Fruit fly (Drosophila melanogaster) whole organism, embryonic: ENCODE measurements around the gene CG5639.

Experiments
- BEAF-32 ChIP-seq: fragments of 200-800 bp; sonication (Bioruptor generic); optimal IDR thresholded peaks from 3 replicates; lab custom pipeline; 2017; ENCODE audit warnings: missing biosample characterization, missing genetic modification characterization, mild to moderate bottlenecking, moderate library complexity, missing genetic modification reagents
- Blimp-1 ChIP-seq: fragments of 200-800 bp; sonication (Bioruptor generic); optimal IDR thresholded peaks from 3 replicates; lab custom pipeline; 2018; ENCODE audit warnings: missing biosample characterization, missing genetic modification characterization, mild to moderate bottlenecking, moderate library complexity, missing genetic modification reagents
- CG10147 ChIP-seq: fragments of 200-800 bp; sonication (Bioruptor generic); optimal IDR thresholded peaks from 2 replicates; lab custom pipeline; 2019; ENCODE audit warnings: missing biosample characterization, mild to moderate bottlenecking, missing genetic modification characterization, moderate library complexity
- CG11504 ChIP-seq: fragments of 200-800 bp; sonication (Bioruptor generic); optimal IDR thresholded peaks from 3 replicates; lab custom pipeline; 2019; ENCODE audit warnings: missing biosample characterization, mild to moderate bottlenecking, missing genetic modification characterization, moderate library complexity
- CG12155 ChIP-seq: fragments of 200-800 bp; sonication (Bioruptor generic); optimal IDR thresholded peaks from 3 replicates; lab custom pipeline; 2016; ENCODE audit warnings: missing biosample characterization, missing genetic modification characterization
- CG14014 ChIP-seq: fragments of 200-800 bp; sonication (Bioruptor generic); IDR thresholded peaks from 2 replicates; pipeline ENCODE4 v1.3.6; 2022; ENCODE audit warnings: missing biosample characterization, missing genetic modification characterization
- CG15269 ChIP-seq: fragments of 200-800 bp; sonication (Bioruptor generic); optimal IDR thresholded peaks from 2 replicates; lab custom pipeline; 2018; ENCODE audit warnings: missing biosample characterization, mild to moderate bottlenecking, missing genetic modification characterization, moderate library complexity
- CG15514 ChIP-seq: fragments of 200-800 bp; sonication (Bioruptor generic); optimal IDR thresholded peaks from 3 replicates; lab custom pipeline; 2017; ENCODE audit warnings: missing biosample characterization, missing genetic modification characterization, mild to moderate bottlenecking, moderate library complexity, missing genetic modification reagents
- CG18262 ChIP-seq: fragments of 200-800 bp; optimal IDR thresholded peaks from 3 replicates; lab custom pipeline; 2019; ENCODE audit warnings: missing biosample characterization, mild to moderate bottlenecking, missing genetic modification characterization, moderate library complexity
- CG18599 ChIP-seq: fragments of 200-800 bp; sonication (Bioruptor generic); optimal IDR thresholded peaks from 3 replicates; lab custom pipeline; 2017; ENCODE audit warnings: missing biosample characterization, missing genetic modification characterization, mild to moderate bottlenecking, moderate library complexity, missing genetic modification reagents
- CG2712 ChIP-seq: fragments of 200-800 bp; optimal IDR thresholded peaks from 3 replicates; lab custom pipeline; 2019; ENCODE audit warnings: missing biosample characterization, mild to moderate bottlenecking, missing genetic modification characterization, moderate library complexity
- CG2875 ChIP-seq: fragments of 200-800 bp; sonication (Bioruptor generic); optimal IDR thresholded peaks from 2 replicates; lab custom pipeline; 2017; ENCODE audit warnings: missing biosample characterization, mild to moderate bottlenecking, missing genetic modification characterization, missing genetic modification reagents
- CG2889 ChIP-seq: fragments of 200-800 bp; sonication (Bioruptor generic); IDR thresholded peaks from 3 replicates; pipeline ENCODE4 v1.3.6; 2022; ENCODE audit warnings: missing biosample characterization, missing genetic modification characterization
- CG3065 ChIP-seq: fragments of 200-800 bp; sonication (Bioruptor generic); optimal IDR thresholded peaks from 2 replicates; lab custom pipeline; 2016; ENCODE audit warnings: missing biosample characterization, missing genetic modification characterization
- CG34224 ChIP-seq: fragments of 200-800 bp; sonication (Bioruptor generic); IDR thresholded peaks from 3 replicates; pipeline ENCODE4 v1.3.6; 2022; ENCODE audit warnings: missing biosample characterization, missing genetic modification characterization; ENCODE audit not compliant: partially characterized antibody
- CG7372 ChIP-seq: fragments of 200-800 bp; sonication (Bioruptor generic); IDR thresholded peaks from 2 replicates; pipeline ENCODE4 v1.3.6; 2022; ENCODE audit warnings: missing biosample characterization, missing genetic modification characterization
- CG7556 ChIP-seq: fragments of 200-800 bp; sonication (Bioruptor generic); optimal IDR thresholded peaks from 2 replicates; lab custom pipeline; 2017; ENCODE audit warnings: missing biosample characterization, mild to moderate bottlenecking, missing genetic modification characterization
- CG8924 ChIP-seq: fragments of 200-800 bp; optimal IDR thresholded peaks from 3 replicates; lab custom pipeline; 2019; ENCODE audit warnings: missing biosample characterization, mild to moderate bottlenecking, missing genetic modification characterization, moderate library complexity
- CG9932 ChIP-seq: fragments of 200-800 bp; sonication (Bioruptor generic); IDR thresholded peaks from 2 replicates; pipeline ENCODE4 v1.3.6; 2022; ENCODE audit warnings: missing biosample characterization, missing genetic modification characterization
- Dbx ChIP-seq: fragments of 200-800 bp; sonication (Bioruptor generic); IDR thresholded peaks from 3 replicates; pipeline ENCODE4 v1.3.6; 2022; ENCODE audit warnings: missing biosample characterization, missing genetic modification characterization
- Deaf1 ChIP-seq: fragments of 200-800 bp; optimal IDR thresholded peaks from 3 replicates; lab custom pipeline; 2019; ENCODE audit warnings: missing biosample characterization, mild to moderate bottlenecking, missing genetic modification characterization, moderate library complexity
- Fer1 ChIP-seq: fragments of 200-800 bp; sonication (Bioruptor generic); optimal IDR thresholded peaks from 2 replicates; lab custom pipeline; 2017; ENCODE audit warnings: missing biosample characterization, mild to moderate bottlenecking, missing genetic modification characterization
- Fer3 ChIP-seq: fragments of 200-800 bp; sonication (Bioruptor generic); optimal IDR thresholded peaks from 2 replicates; lab custom pipeline; 2018; ENCODE audit warnings: missing biosample characterization, mild to moderate bottlenecking, missing genetic modification characterization, moderate library complexity
- Hmr ChIP-seq: fragments of 200-800 bp; sonication (Bioruptor generic); optimal IDR thresholded peaks from 3 replicates; lab custom pipeline; 2017; ENCODE audit warnings: mild to moderate bottlenecking, missing biosample characterization, missing genetic modification reagents, missing genetic modification characterization
- Kr ChIP-seq: fragments of 200-800 bp; sonication (Bioruptor generic); optimal IDR thresholded peaks from 2 replicates; lab custom pipeline; 2017; ENCODE audit warnings: missing biosample characterization, mild to moderate bottlenecking, missing genetic modification characterization
- Rfx ChIP-seq: fragments of 200-800 bp; sonication (Bioruptor generic); IDR thresholded peaks from 2 replicates; pipeline ENCODE4 v1.3.6; 2022; ENCODE audit warnings: missing biosample characterization, missing genetic modification characterization
- YL-1 ChIP-seq: fragments of 200-800 bp; sonication (Bioruptor generic); optimal IDR thresholded peaks from 3 replicates; lab custom pipeline; 2017; ENCODE audit warnings: missing biosample characterization, mild to moderate bottlenecking, missing genetic modification characterization
- amos ChIP-seq: fragments of 200-800 bp; sonication (Bioruptor generic); IDR thresholded peaks from 2 replicates; pipeline ENCODE4 v1.3.6; 2022; ENCODE audit warnings: missing biosample characterization, missing genetic modification characterization; ENCODE audit not compliant: partially characterized antibody
- caup ChIP-seq: fragments of 200-800 bp; sonication (Bioruptor generic); optimal IDR thresholded peaks from 3 replicates; lab custom pipeline; 2017; ENCODE audit warnings: missing biosample characterization, mild to moderate bottlenecking, missing genetic modification characterization, moderate library complexity; ENCODE audit not compliant: severe bottlenecking
- cwo ChIP-seq: fragments of 200-800 bp; sonication (Bioruptor generic); optimal IDR thresholded peaks from 3 replicates; lab custom pipeline; 2017; ENCODE audit warnings: missing biosample characterization, missing genetic modification characterization, mild to moderate bottlenecking, moderate library complexity, missing genetic modification reagents
- dmrt99B ChIP-seq: fragments of 200-800 bp; sonication (Bioruptor generic); optimal IDR thresholded peaks from 2 replicates; lab custom pipeline; 2018; ENCODE audit warnings: missing biosample characterization, mild to moderate bottlenecking, missing genetic modification characterization, moderate library complexity
- gfzf ChIP-seq: fragments of 200-800 bp; sonication (Bioruptor generic); optimal IDR thresholded peaks from 2 replicates; lab custom pipeline; 2016; ENCODE audit warnings: missing biosample characterization, mild to moderate bottlenecking, missing genetic modification characterization, moderate library complexity
- grau ChIP-seq: fragments of 200-800 bp; optimal IDR thresholded peaks from 3 replicates; lab custom pipeline; 2019; ENCODE audit warnings: missing biosample characterization, mild to moderate bottlenecking, missing genetic modification characterization, moderate library complexity
- hb ChIP-seq: fragments of 200-800 bp; sonication (Bioruptor generic); IDR thresholded peaks from 3 replicates; pipeline ENCODE4 v1.3.6; 2022; ENCODE audit warnings: missing biosample characterization, missing genetic modification characterization; ENCODE audit not compliant: partially characterized antibody
- lab ChIP-seq: fragments of 200-800 bp; sonication (Bioruptor generic); optimal IDR thresholded peaks from 3 replicates; lab custom pipeline; 2017; ENCODE audit warnings: missing biosample characterization, missing genetic modification characterization, mild to moderate bottlenecking, moderate library complexity, missing genetic modification reagents
- nerfin-2 ChIP-seq: fragments of 200-800 bp; sonication (Bioruptor generic); IDR thresholded peaks from 2 replicates; pipeline ENCODE4 v1.3.6; 2022; ENCODE audit warnings: missing biosample characterization, missing genetic modification characterization; ENCODE audit not compliant: partially characterized antibody
- phol ChIP-seq: fragments of 200-800 bp; sonication (Bioruptor generic); optimal IDR thresholded peaks from 3 replicates; lab custom pipeline; 2018; ENCODE audit warnings: missing biosample characterization, mild to moderate bottlenecking, missing genetic modification characterization, moderate library complexity
- pzg ChIP-seq: fragments of 200-800 bp; sonication (Bioruptor generic); optimal IDR thresholded peaks from 3 replicates; lab custom pipeline; 2018; ENCODE audit warnings: missing biosample characterization, mild to moderate bottlenecking, missing genetic modification characterization, moderate library complexity
- ranshi ChIP-seq: fragments of 200-800 bp; sonication (Bioruptor generic); IDR thresholded peaks from 2 replicates; pipeline ENCODE4 v1.3.6; 2022; ENCODE audit warnings: missing biosample characterization, missing genetic modification characterization
- row ChIP-seq: fragments of 200-800 bp; sonication (Bioruptor generic); IDR thresholded peaks from 3 replicates; pipeline ENCODE4 v1.3.6; 2022; ENCODE audit warnings: missing biosample characterization, missing genetic modification characterization
- sug ChIP-seq: fragments of 200-800 bp; optimal IDR thresholded peaks from 2 replicates; lab custom pipeline; 2019; ENCODE audit warnings: missing biosample characterization, mild to moderate bottlenecking, missing genetic modification characterization, moderate library complexity
- tap ChIP-seq: fragments of 200-800 bp; optimal IDR thresholded peaks from 3 replicates; lab custom pipeline; 2019; ENCODE audit warnings: missing biosample characterization, mild to moderate bottlenecking, missing genetic modification characterization, moderate library complexity

CG5639 gene

DNA sequence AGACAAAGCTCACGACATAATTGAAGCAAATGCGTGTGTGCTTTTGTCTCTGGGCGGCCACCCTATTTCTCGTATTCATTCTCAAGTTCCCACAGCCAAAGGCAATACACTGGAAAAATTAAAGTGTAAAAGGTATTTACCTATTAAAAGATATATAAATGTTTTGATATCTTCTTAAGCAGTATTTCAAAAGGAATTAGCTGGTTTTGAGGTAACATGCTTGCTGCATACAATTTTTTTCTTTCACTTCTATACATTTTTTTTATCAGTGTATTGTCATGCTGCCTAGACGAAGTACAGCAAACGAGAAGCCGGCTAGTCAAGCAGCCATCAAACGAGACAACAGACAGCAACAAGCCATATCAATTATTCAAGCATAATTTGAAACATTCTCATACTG lies 17.9 kb upstream of the CG5639 start (continued):
- TF ChIP-seq Rfx (GFP tag; lab: Robert Waterston, UW) (peak; percentile 36; the same call in 1 of the 2 replicates), CG2875 (no peak), Hmr (GFP tag; lab: Kevin White, UChicago) (peak; percentile 1), BEAF-32 (GFP tag; lab: Kevin White, UChicago) (no peak), pzg (no peak), cwo (peak; percentile 42), CG18262 (tag; lab: Kevin White, UChicago) (peak; percentile 8), CG7372 (0 out of 2 replicates have a peak, but pooled peaks have one; percentile 8), CG8924 (tag; lab: Kevin White, UChicago) (peak; percentile 13), CG14014 (GFP tag; lab: Robert Waterston, UW) (0 out of 2 replicates have a peak, but pooled peaks have one; percentile 31), tap (tag; lab: Kevin White, UChicago) (peak; percentile 30), Fer3 (tag; lab: Kevin White, UChicago) (peak; percentile 27), CG2889 (GFP tag; lab: Robert Waterston, UW) (no peak), nerfin-2 (GFP tag; lab: Robert Waterston, UW) (no peak), grau (tag; lab: Kevin White, UChicago) (peak; percentile 8), Kr (GFP tag; lab: Kevin White, UChicago) (no peak), amos (GFP tag; lab: Robert Waterston, UW) (no peak), Blimp-1 (GFP tag; lab: Kevin White, UChicago) (peak; percentile 39), gfzf (GFP tag; lab: Kevin White, UChicago) (no peak), lab (GFP tag; lab: Kevin White, UChicago) (peak; percentile 66), dmrt99B (peak; percentile 47), CG18599 (GFP tag; lab: Kevin White, UChicago) (peak; percentile 76), CG15269 (peak; percentile 19), CG2712 (tag; lab: Kevin White, UChicago) (no peak), CG34224 (no peak), CG12155 (GFP tag; lab: Kevin White, UChicago) (no peak), CG10147 (GFP tag; lab: Kevin White, UChicago) (peak; percentile 21), CG11504 (tag; lab: Kevin White, UChicago) (peak; percentile 70), row (GFP tag; lab: Robert Waterston, UW) (peak; percentile 45; the same call in 1 of the 3 replicates), CG15514 (GFP tag; lab: Kevin White, UChicago) (no peak), Deaf1 (tag; lab: Kevin White, UChicago) (peak; percentile 1), hb (GFP tag; lab: Robert Waterston, UW) (no peak), YL-1 (GFP tag; lab: Kevin White, UChicago) (no peak), Dbx (GFP tag; lab: Robert Waterston, UW) (0 out of 3 replicates have a peak, but pooled peaks have one; percentile 24), sug (tag; lab: Kevin White, UChicago) (peak; percentile 15), CG3065 (GFP tag; lab: Kevin White, UChicago) (no peak), phol (tag; lab: Kevin White, UChicago) (peak; percentile 47), Fer1 (peak; percentile 59), CG7556 (GFP tag; lab: Kevin White, UChicago) (peak; percentile 8), caup (GFP tag; lab: Kevin White, UChicago) (peak; percentile 4), ranshi (GFP tag; lab: Robert Waterston, UW) (peak; percentile 39; the same call in 1 of the 2 replicates), CG9932 (GFP tag; lab: Robert Waterston, UW) (0 out of 2 replicates have a peak, but pooled peaks have one; percentile 37)
- TF ChIP-seq, all 482 proteins: peak for 67
